Fruit fly (Drosophila melanogaster) whole organism, embryonic: ENCODE data around the gene CG13315.

ENCODE experiments used
- Atf-2 ChIP-seq: fragments of 200-800 bp; sonication (Bioruptor generic); optimal IDR thresholded peaks from 2 replicates; lab custom pipeline; 2016; ENCODE audit warnings: missing biosample characterization, missing genetic modification characterization
- CG10543 ChIP-seq: fragments of 200-800 bp; sonication (Bioruptor generic); optimal IDR thresholded peaks from 3 replicates; lab custom pipeline; 2017; ENCODE audit warnings: missing biosample characterization, mild to moderate bottlenecking, missing genetic modification characterization, moderate library complexity
- CG12155 ChIP-seq: fragments of 200-800 bp; sonication (Bioruptor generic); optimal IDR thresholded peaks from 3 replicates; lab custom pipeline; 2016; ENCODE audit warnings: missing biosample characterization, missing genetic modification characterization
- CG12299 ChIP-seq: fragments of 200-800 bp; sonication (Bioruptor generic); optimal IDR thresholded peaks from 2 replicates; lab custom pipeline; 2018; ENCODE audit warnings: missing biosample characterization, mild to moderate bottlenecking, missing genetic modification characterization
- CG13775 ChIP-seq: fragments of 200-800 bp; sonication (Bioruptor generic); optimal IDR thresholded peaks from 3 replicates; lab custom pipeline; 2017; ENCODE audit warnings: missing biosample characterization, mild to moderate bottlenecking, missing genetic modification characterization
- CG14050 ChIP-seq: fragments of 200-800 bp; sonication (Bioruptor generic); IDR thresholded peaks from 3 replicates; pipeline ENCODE4 v1.3.6; 2022; ENCODE audit warnings: missing biosample characterization, missing genetic modification characterization
- CG14441 ChIP-seq: fragments of 200-800 bp; sonication (Bioruptor generic); IDR thresholded peaks from 2 replicates; pipeline ENCODE4 v1.3.6; 2022; ENCODE audit warnings: missing biosample characterization, missing genetic modification characterization
- CG15269 ChIP-seq: fragments of 200-800 bp; sonication (Bioruptor generic); optimal IDR thresholded peaks from 2 replicates; lab custom pipeline; 2018; ENCODE audit warnings: missing biosample characterization, mild to moderate bottlenecking, missing genetic modification characterization, moderate library complexity
- CG16813 ChIP-seq: fragments of 200-800 bp; sonication (Bioruptor generic); IDR thresholded peaks from 3 replicates; pipeline ENCODE4 v1.3.6; 2022; ENCODE audit warnings: missing biosample characterization, missing genetic modification characterization; ENCODE audit not compliant: partially characterized antibody
- CG17359 ChIP-seq: fragments of 200-800 bp; sonication (Bioruptor generic); optimal IDR thresholded peaks from 3 replicates; lab custom pipeline; 2018; ENCODE audit warnings: missing biosample characterization, mild to moderate bottlenecking, missing genetic modification characterization, moderate library complexity
- CG2678 ChIP-seq: fragments of 200-800 bp; sonication (Bioruptor generic); optimal IDR thresholded peaks from 3 replicates; lab custom pipeline; 2019; ENCODE audit warnings: missing biosample characterization, mild to moderate bottlenecking, missing genetic modification characterization, moderate library complexity
- CG31388 ChIP-seq: fragments of 200-800 bp; sonication (Bioruptor generic); optimal IDR thresholded peaks from 2 replicates; lab custom pipeline; 2016; ENCODE audit warnings: missing biosample characterization, missing genetic modification characterization
- CG33213 ChIP-seq: fragments of 200-800 bp; sonication (Bioruptor generic); optimal IDR thresholded peaks from 3 replicates; lab custom pipeline; 2016; ENCODE audit warnings: missing biosample characterization, missing genetic modification characterization
- CG34376 ChIP-seq: fragments of 200-800 bp; sonication (Bioruptor generic); optimal IDR thresholded peaks from 2 replicates; lab custom pipeline; 2018; ENCODE audit warnings: missing biosample characterization, mild to moderate bottlenecking, missing genetic modification characterization
- CG5180 ChIP-seq: fragments of 200-800 bp; sonication (Bioruptor generic); optimal IDR thresholded peaks from 3 replicates; lab custom pipeline; 2017; ENCODE audit warnings: missing biosample characterization, missing genetic modification characterization, mild to moderate bottlenecking, moderate library complexity, missing genetic modification reagents
- CG7839 ChIP-seq: fragments of 200-800 bp; sonication (Bioruptor generic); optimal IDR thresholded peaks from 3 replicates; lab custom pipeline; 2018; ENCODE audit warnings: missing biosample characterization, mild to moderate bottlenecking, missing genetic modification characterization, moderate library complexity
- D19A ChIP-seq: fragments of 200-800 bp; optimal IDR thresholded peaks from 3 replicates; lab custom pipeline; 2019; ENCODE audit warnings: missing biosample characterization, mild to moderate bottlenecking, missing genetic modification characterization, moderate library complexity
- Eip74EF ChIP-seq, 2 experiments: fragments of 200-800 bp in 1 of 2; fragments of >200 bp in 1 of 2; sonication (Bioruptor generic) in 1 of 2; optimal IDR thresholded peaks; 2 replicates each; lab custom pipeline; 2017 to 2019; ENCODE audit warnings: missing biosample characterization in 2 of 2, missing genetic modification characterization in 2 of 2, mild to moderate bottlenecking in 1 of 2, moderate library complexity in 1 of 2
- HLH4C ChIP-seq: fragments of 200-800 bp; sonication (Bioruptor generic); IDR thresholded peaks from 3 replicates; pipeline ENCODE4 v1.3.6; 2022; ENCODE audit warnings: missing biosample characterization, missing genetic modification characterization; ENCODE audit not compliant: partially characterized antibody
- Hmx ChIP-seq: fragments of 200-800 bp; sonication (Bioruptor generic); optimal IDR thresholded peaks from 2 replicates; lab custom pipeline; 2016; ENCODE audit warnings: missing biosample characterization, missing genetic modification characterization
- NK7.1 ChIP-seq: fragments of 200-800 bp; sonication (Bioruptor generic); optimal IDR thresholded peaks from 3 replicates; lab custom pipeline; 2016; ENCODE audit warnings: missing biosample characterization, missing genetic modification characterization
- Nf-YB ChIP-seq: fragments of 200-800 bp; sonication (Bioruptor generic); optimal IDR thresholded peaks from 3 replicates; lab custom pipeline; 2019; ENCODE audit warnings: missing biosample characterization, mild to moderate bottlenecking, missing genetic modification characterization, moderate library complexity
- Pdp1 ChIP-seq, 2 experiments: fragments of 200-800 bp; sonication (Bioruptor generic); optimal IDR thresholded peaks; 3 replicates each; lab custom pipeline; 2016; ENCODE audit warnings: missing biosample characterization in 2 of 2, missing genetic modification characterization in 2 of 2, mild to moderate bottlenecking in 1 of 2, moderate library complexity in 1 of 2
- Sox102F ChIP-seq: fragments of 200-800 bp; sonication (Bioruptor generic); optimal IDR thresholded peaks from 2 replicates; lab custom pipeline; 2018; ENCODE audit warnings: missing biosample characterization, mild to moderate bottlenecking, missing genetic modification characterization, moderate library complexity
- Xbp1 ChIP-seq: fragments of 200-800 bp; sonication (Bioruptor generic); optimal IDR thresholded peaks from 3 replicates; lab custom pipeline; 2016; ENCODE audit warnings: missing biosample characterization, mild to moderate bottlenecking, missing genetic modification characterization
- Xrp1 ChIP-seq: fragments of 200-800 bp; sonication (Bioruptor generic); IDR thresholded peaks from 2 replicates; pipeline ENCODE4 v1.3.6; 2022; ENCODE audit warnings: missing biosample characterization, missing genetic modification characterization
- bcd ChIP-seq: fragments of 200-800 bp; sonication (Bioruptor generic); optimal IDR thresholded peaks from 2 replicates; lab custom pipeline; 2017; ENCODE audit warnings: missing biosample characterization, mild to moderate bottlenecking, missing genetic modification characterization
- crol ChIP-seq: fragments of 200-800 bp; sonication (Bioruptor generic); IDR thresholded peaks from 2 replicates; pipeline ENCODE4 v1.3.6; 2022; ENCODE audit warnings: missing biosample characterization, missing genetic modification characterization
- exex ChIP-seq: fragments of 200-800 bp; sonication (Bioruptor generic); optimal IDR thresholded peaks from 4 replicates; lab custom pipeline; 2018; ENCODE audit warnings: missing biosample characterization, mild to moderate bottlenecking, missing genetic modification characterization, moderate library complexity
- grn ChIP-seq: fragments of 200-800 bp; sonication (Bioruptor generic); optimal IDR thresholded peaks from 3 replicates; lab custom pipeline; 2017; ENCODE audit warnings: missing biosample characterization, missing genetic modification characterization
- hbn ChIP-seq: fragments of 200-800 bp; sonication (Bioruptor generic); IDR thresholded peaks from 2 replicates; pipeline ENCODE4 v1.3.6; 2022; ENCODE audit warnings: missing biosample characterization, missing genetic modification characterization; ENCODE audit not compliant: partially characterized antibody
- jigr1 ChIP-seq: fragments of 200-800 bp; sonication (Bioruptor generic); IDR thresholded peaks from 3 replicates; pipeline ENCODE4 v1.3.6; 2022; ENCODE audit warnings: missing biosample characterization, missing genetic modification characterization
- mirr ChIP-seq: fragments of 200-800 bp; sonication (Bioruptor generic); optimal IDR thresholded peaks from 3 replicates; lab custom pipeline; 2018; ENCODE audit warnings: missing biosample characterization, mild to moderate bottlenecking, missing genetic modification characterization
- odd ChIP-seq: fragments of 200-800 bp; sonication (Bioruptor generic); optimal IDR thresholded peaks from 2 replicates; lab custom pipeline; 2017; ENCODE audit warnings: missing biosample characterization, mild to moderate bottlenecking, missing genetic modification characterization
- pan ChIP-seq, 4 experiments: fragments of >200 bp in 3 of 4; fragments of 200-800 bp in 1 of 4; sonication (Bioruptor generic) in 1 of 4; optimal IDR thresholded peaks in 3 of 4; IDR thresholded peaks in 1 of 4; 2 replicates each; pipeline versions ENCODE4 v1.3.6 to Lab custom; 2017 to 2022; ENCODE audit warnings: missing biosample characterization in 2 of 4, missing genetic modification characterization in 2 of 4, mixed read lengths in 1 of 4
- peb ChIP-seq: fragments of 200-800 bp; sonication (Bioruptor generic); IDR thresholded peaks from 2 replicates; pipeline ENCODE4 v1.3.6; 2022; ENCODE audit warnings: missing biosample characterization, missing genetic modification characterization
- prd ChIP-seq, 3 experiments: fragments of >200 bp in 2 of 3; fragments of 200-800 bp in 1 of 3; sonication (Bioruptor generic) in 1 of 3; optimal IDR thresholded peaks in 2 of 3; IDR thresholded peaks in 1 of 3; 2 replicates in 2 of 3; 3 replicates in 1 of 3; pipeline versions ENCODE4 v1.3.6 to Lab custom; 2017 to 2022; ENCODE audit warnings: missing biosample characterization in 1 of 3, missing genetic modification characterization in 1 of 3
- pzg ChIP-seq: fragments of 200-800 bp; sonication (Bioruptor generic); optimal IDR thresholded peaks from 3 replicates; lab custom pipeline; 2018; ENCODE audit warnings: missing biosample characterization, mild to moderate bottlenecking, missing genetic modification characterization, moderate library complexity
- repo ChIP-seq: fragments of 200-800 bp; sonication (Bioruptor generic); optimal IDR thresholded peaks from 2 replicates; lab custom pipeline; 2016; ENCODE audit warnings: missing biosample characterization, missing genetic modification characterization
- row ChIP-seq: fragments of 200-800 bp; sonication (Bioruptor generic); IDR thresholded peaks from 3 replicates; pipeline ENCODE4 v1.3.6; 2022; ENCODE audit warnings: missing biosample characterization, missing genetic modification characterization
- sd ChIP-seq: fragments of 200-800 bp; sonication (Bioruptor generic); optimal IDR thresholded peaks from 3 replicates; lab custom pipeline; 2018; ENCODE audit warnings: missing biosample characterization, mild to moderate bottlenecking, missing genetic modification characterization, moderate library complexity
- sens ChIP-seq: fragments of 200-800 bp; sonication (Bioruptor generic); peaks from one replicate; lab custom pipeline; 2016; ENCODE audit warnings: missing biosample characterization, missing genetic modification characterization
- slbo ChIP-seq: fragments of 200-800 bp; sonication (Bioruptor generic); IDR thresholded peaks from 2 replicates; pipeline ENCODE4 v1.3.6; 2022; ENCODE audit warnings: missing biosample characterization, missing genetic modification characterization
- sqz ChIP-seq: fragments of 200-800 bp; sonication (Bioruptor generic); optimal IDR thresholded peaks from 3 replicates; lab custom pipeline; 2018; ENCODE audit warnings: missing biosample characterization, mild to moderate bottlenecking, missing genetic modification characterization
- unc-4 ChIP-seq: fragments of 200-800 bp; sonication (Bioruptor generic); IDR thresholded peaks from 2 replicates; pipeline ENCODE4 v1.3.6; 2022; ENCODE audit warnings: missing biosample characterization, missing genetic modification characterization; ENCODE audit not compliant: partially characterized antibody
- yki ChIP-seq: fragments of >200 bp; optimal IDR thresholded peaks from 3 replicates; lab custom pipeline; 2018
- zfh2 ChIP-seq: fragments of 200-800 bp; sonication (Bioruptor generic); optimal IDR thresholded peaks from 2 replicates; lab custom pipeline; 2016; ENCODE audit warnings: missing biosample characterization, missing genetic modification characterization

The CG13315 gene

dm6 chr3L:9126021-9126811, 29.5 kb downstream of the CG13315 start (continued):
- TF ChIP-seq bcd (GFP tag; lab: Kevin White, UChicago) (peak; percentile 26), D19A (tag; lab: Kevin White, UChicago) (peak; percentile 12), Nf-YB (GFP tag; lab: Kevin White, UChicago) (no peak), crol (GFP tag; lab: Robert Waterston, UW) (peak; percentile 76), CG15269 (tag; lab: Kevin White, UChicago) (no peak), CG12299 (tag; lab: Kevin White, UChicago) (no peak), Atf-2 (GFP tag; lab: Kevin White, UChicago) (no peak), Sox102F (GFP tag; lab: Kevin White, UChicago) (peak; percentile 25), CG34376 (GFP tag; lab: Kevin White, UChicago) (peak; percentile 1), HLH4C (no peak), repo (GFP tag; lab: Kevin White, UChicago) (no peak), CG17359 (peak; percentile 46), CG31388 (GFP tag; lab: Kevin White, UChicago) (no peak), CG7839 (tag; lab: Kevin White, UChicago) (peak; percentile 10), Xbp1 (GFP tag; lab: Kevin White, UChicago) (peak; percentile 38), pzg (GFP tag; lab: Kevin White, UChicago) (no peak), grn (GFP tag; lab: Kevin White, UChicago) (no peak), CG33213 (GFP tag; lab: Kevin White, UChicago) (no peak), yki (lab: Kevin White, UChicago) (no peak), Hmx (no peak), jigr1 (GFP tag; lab: Robert Waterston, UW) (no peak), CG12155 (GFP tag; lab: Kevin White, UChicago) (peak; percentile 2), odd (no peak), CG16813 (no peak), exex (tag; lab: Kevin White, UChicago) (peak; percentile 79), row (GFP tag; lab: Robert Waterston, UW) (peak; percentile 56; the same call in 2 of the 3 replicates), Eip74EF (GFP tag; optimal IDR thresholded peaks at IDR 0.05; lab: Kevin White, UChicago) (no peak), unc-4 (GFP tag; lab: Robert Waterston, UW) (no peak), CG14441 (GFP tag; lab: Robert Waterston, UW) (no peak), CG10543 (peak; percentile 41), peb (0 out of 2 replicates have a peak, but pooled peaks have one; percentile 25), sens (GFP tag; lab: Kevin White, UChicago) (no peak), CG2678 (tag; lab: Kevin White, UChicago) (peak; percentile 38), prd (optimal IDR thresholded peaks at IDR 0.05; lab: Kevin White, UChicago) (no peak), prd (GFP tag; IDR thresholded peaks at IDR 0.05; lab: Robert Waterston, UW) (no peak), pan (optimal IDR thresholded peaks at IDR 0.05; lab: Kevin White, UChicago) (no peak), pan (GFP tag; optimal IDR thresholded peaks at IDR 0.05 in 1 of 2, IDR thresholded peaks at IDR 0.05 in 1 of 2) (peak in 1 of 2 experiments; percentile 10), sqz (GFP tag; lab: Kevin White, UChicago) (peak; percentile 46), sd (no peak), zfh2 (GFP tag; lab: Kevin White, UChicago) (peak; percentile 2), slbo (GFP tag; lab: Robert Waterston, UW) (no peak), Pdp1 (GFP tag; optimal IDR thresholded peaks at IDR 0.05; lab: Kevin White, UChicago) (peak in 1 of 2 experiments; percentile 59), CG14050 (GFP tag; lab: Robert Waterston, UW) (no peak), CG13775 (peak; percentile 18), hbn (no peak), mirr (GFP tag; lab: Kevin White, UChicago) (peak; percentile 24), CG5180 (GFP tag; lab: Kevin White, UChicago) (no peak), Xrp1 (GFP tag; lab: Robert Waterston, UW) (no peak), NK7.1 (GFP tag; lab: Kevin White, UChicago) (no peak)
